Fruit fly (Drosophila melanogaster) whole organism, embryonic: ENCODE data around the gene CG43085.
A peak's percentile ranks its signal among the peaks of the same experiment; 100 is the strongest.

Experiments used
- Atf3 ChIP-seq: fragments of 200-800 bp; sonication (Bioruptor generic); optimal IDR thresholded peaks from 3 replicates; lab custom pipeline; 2016; ENCODE audit warnings: missing biosample characterization, missing genetic modification characterization
- CG10274 ChIP-seq: fragments of 200-800 bp; sonication (Bioruptor generic); optimal IDR thresholded peaks from 3 replicates; lab custom pipeline; 2017; ENCODE audit warnings: missing biosample characterization, mild to moderate bottlenecking, missing genetic modification characterization
- CG10565 ChIP-seq: fragments of 200-800 bp; sonication (Bioruptor generic); optimal IDR thresholded peaks from 3 replicates; lab custom pipeline; 2016; ENCODE audit warnings: missing biosample characterization, mild to moderate bottlenecking, missing genetic modification characterization
- CG11093 ChIP-seq: fragments of 200-800 bp; sonication (Bioruptor generic); IDR thresholded peaks from 3 replicates; pipeline ENCODE4 v1.3.6; 2022; ENCODE audit warnings: missing biosample characterization, missing genetic modification characterization
- CG11247 ChIP-seq: fragments of 200-800 bp; sonication (Bioruptor generic); IDR thresholded peaks from 2 replicates; pipeline ENCODE4 v1.3.6; 2022; ENCODE audit warnings: missing biosample characterization, missing genetic modification characterization
- CG12104 ChIP-seq: fragments of 200-800 bp; sonication (Bioruptor generic); optimal IDR thresholded peaks from 3 replicates; lab custom pipeline; 2016; ENCODE audit warnings: missing biosample characterization, missing genetic modification characterization
- CG13424 ChIP-seq: fragments of 200-800 bp; sonication (Bioruptor generic); optimal IDR thresholded peaks from 2 replicates; lab custom pipeline; 2019; ENCODE audit warnings: missing biosample characterization, mild to moderate bottlenecking, missing genetic modification characterization, moderate library complexity
- CG1529 ChIP-seq: fragments of 200-800 bp; sonication (Bioruptor generic); optimal IDR thresholded peaks from 3 replicates; lab custom pipeline; 2018; ENCODE audit warnings: missing biosample characterization, missing genetic modification characterization
- CG15479 ChIP-seq: fragments of 200-800 bp; sonication (Bioruptor generic); optimal IDR thresholded peaks from 3 replicates; lab custom pipeline; 2019; ENCODE audit warnings: missing biosample characterization, mild to moderate bottlenecking, missing genetic modification characterization, moderate library complexity
- CG17568 ChIP-seq: fragments of 200-800 bp; sonication (Bioruptor generic); optimal IDR thresholded peaks from 2 replicates; lab custom pipeline; 2018; ENCODE audit warnings: missing biosample characterization, mild to moderate bottlenecking, missing genetic modification characterization, moderate library complexity
- CG31441 ChIP-seq: fragments of 200-800 bp; sonication (Bioruptor generic); IDR thresholded peaks from 2 replicates; pipeline ENCODE4 v1.3.6; 2022; ENCODE audit warnings: missing biosample characterization, missing genetic modification characterization
- CG34422 ChIP-seq: fragments of 200-800 bp; sonication (Bioruptor generic); IDR thresholded peaks from 3 replicates; pipeline ENCODE4 v1.3.6; 2022; ENCODE audit warnings: missing biosample characterization, missing genetic modification characterization
- CG4404 ChIP-seq: fragments of 200-800 bp; sonication (Bioruptor generic); IDR thresholded peaks from 2 replicates; pipeline ENCODE4 v1.3.6; 2022; ENCODE audit warnings: missing biosample characterization, missing genetic modification characterization
- CG5180 ChIP-seq: fragments of 200-800 bp; sonication (Bioruptor generic); optimal IDR thresholded peaks from 3 replicates; lab custom pipeline; 2017; ENCODE audit warnings: missing biosample characterization, missing genetic modification characterization, mild to moderate bottlenecking, moderate library complexity, missing genetic modification reagents
- CG6654 ChIP-seq: fragments of 200-800 bp; sonication (Bioruptor generic); optimal IDR thresholded peaks from 2 replicates; lab custom pipeline; 2017; ENCODE audit warnings: missing biosample characterization, mild to moderate bottlenecking, missing genetic modification characterization
- CG6683 ChIP-seq: fragments of 200-800 bp; sonication (Bioruptor generic); optimal IDR thresholded peaks from 2 replicates; lab custom pipeline; 2017; ENCODE audit warnings: missing biosample characterization, mild to moderate bottlenecking, missing genetic modification characterization, missing genetic modification reagents
- CG9215 ChIP-seq: fragments of 200-800 bp; sonication (Bioruptor generic); IDR thresholded peaks from 2 replicates; pipeline ENCODE4 v1.3.6; 2022; ENCODE audit warnings: missing biosample characterization, missing genetic modification characterization
- CG9817 ChIP-seq: fragments of 200-800 bp; sonication (Bioruptor generic); optimal IDR thresholded peaks from 2 replicates; lab custom pipeline; 2018; ENCODE audit warnings: missing biosample characterization, mild to moderate bottlenecking, missing genetic modification characterization, moderate library complexity
- CkIIα-i1 ChIP-seq: fragments of 200-800 bp; sonication (Bioruptor generic); IDR thresholded peaks from 2 replicates; pipeline ENCODE4 v1.3.6; 2022; ENCODE audit warnings: missing biosample characterization, missing genetic modification characterization
- D19B ChIP-seq: fragments of 200-800 bp; sonication (Bioruptor generic); optimal IDR thresholded peaks from 2 replicates; lab custom pipeline; 2017; ENCODE audit warnings: missing biosample characterization, mild to moderate bottlenecking, missing genetic modification characterization
- Dek ChIP-seq: fragments of 200-800 bp; sonication (Bioruptor generic); optimal IDR thresholded peaks from 3 replicates; lab custom pipeline; 2019; ENCODE audit warnings: missing biosample characterization, mild to moderate bottlenecking, missing genetic modification characterization, moderate library complexity
- Dll ChIP-seq: fragments of 200-800 bp; sonication (Bioruptor generic); IDR thresholded peaks from 4 replicates; pipeline ENCODE4 v1.3.6; 2022; ENCODE audit warnings: missing biosample characterization, missing genetic modification characterization; ENCODE audit not compliant: partially characterized antibody
- NC2α ChIP-seq: fragments of 200-800 bp; sonication (Bioruptor generic); optimal IDR thresholded peaks from 2 replicates; lab custom pipeline; 2016; ENCODE audit warnings: missing biosample characterization, missing genetic modification characterization
- NFAT ChIP-seq: fragments of 200-800 bp; sonication (Bioruptor generic); IDR thresholded peaks from 2 replicates; pipeline ENCODE4 v1.3.6; 2022; ENCODE audit warnings: missing biosample characterization, missing genetic modification characterization
- NK7.1 ChIP-seq: fragments of 200-800 bp; sonication (Bioruptor generic); optimal IDR thresholded peaks from 3 replicates; lab custom pipeline; 2016; ENCODE audit warnings: missing biosample characterization, missing genetic modification characterization
- Optix ChIP-seq: fragments of 200-800 bp; sonication (Bioruptor generic); IDR thresholded peaks from 3 replicates; pipeline ENCODE4 v1.3.6; 2022; ENCODE audit warnings: missing biosample characterization, missing genetic modification characterization
- Sox100B ChIP-seq: fragments of 200-800 bp; sonication (Bioruptor generic); optimal IDR thresholded peaks from 3 replicates; lab custom pipeline; 2018; ENCODE audit warnings: missing biosample characterization, mild to moderate bottlenecking, missing genetic modification characterization
- Tbp ChIP-seq: fragments of >200 bp; optimal IDR thresholded peaks from 2 replicates; lab custom pipeline; 2018; ENCODE audit warnings: missing biosample characterization, missing genetic modification characterization
- abd-A ChIP-seq: fragments of 200-800 bp; sonication (Bioruptor generic); optimal IDR thresholded peaks from 3 replicates; lab custom pipeline; 2019; ENCODE audit warnings: missing biosample characterization, mild to moderate bottlenecking, missing genetic modification characterization, moderate library complexity
- amos ChIP-seq: fragments of 200-800 bp; sonication (Bioruptor generic); IDR thresholded peaks from 2 replicates; pipeline ENCODE4 v1.3.6; 2022; ENCODE audit warnings: missing biosample characterization, missing genetic modification characterization; ENCODE audit not compliant: partially characterized antibody
- ara ChIP-seq: fragments of 200-800 bp; sonication (Bioruptor generic); IDR thresholded peaks from 2 replicates; pipeline ENCODE4 v1.3.6; 2022; ENCODE audit warnings: missing biosample characterization, missing genetic modification characterization
- bab2 ChIP-seq: fragments of 200-800 bp; sonication (Bioruptor generic); optimal IDR thresholded peaks from 2 replicates; lab custom pipeline; 2016; ENCODE audit warnings: missing biosample characterization, missing genetic modification characterization
- caup ChIP-seq: fragments of 200-800 bp; sonication (Bioruptor generic); optimal IDR thresholded peaks from 3 replicates; lab custom pipeline; 2017; ENCODE audit warnings: missing biosample characterization, mild to moderate bottlenecking, missing genetic modification characterization, moderate library complexity; ENCODE audit not compliant: severe bottlenecking
- chm ChIP-seq: fragments of 200-800 bp; sonication (Bioruptor generic); IDR thresholded peaks from 2 replicates; pipeline ENCODE4 v1.3.6; 2022; ENCODE audit warnings: missing biosample characterization, missing genetic modification characterization
- croc ChIP-seq: fragments of 200-800 bp; sonication (Bioruptor generic); conservative IDR thresholded peaks from 3 replicates; pipeline ENCODE4 v1.3.6; 2022; ENCODE audit warnings: missing biosample characterization, missing genetic modification characterization
- dati ChIP-seq: fragments of 200-800 bp; sonication (Bioruptor generic); IDR thresholded peaks from 2 replicates; pipeline ENCODE4 v1.3.6; 2022; ENCODE audit warnings: missing biosample characterization, missing genetic modification characterization
- dm ChIP-seq: fragments of 200-800 bp; sonication (Bioruptor generic); optimal IDR thresholded peaks from 3 replicates; lab custom pipeline; 2016; ENCODE audit warnings: missing biosample characterization, missing genetic modification characterization
- emc ChIP-seq: fragments of 200-800 bp; sonication (Bioruptor generic); optimal IDR thresholded peaks from 2 replicates; lab custom pipeline; 2016; ENCODE audit warnings: missing biosample characterization, missing genetic modification characterization
- fru ChIP-seq: fragments of >200 bp; optimal IDR thresholded peaks from 2 replicates; lab custom pipeline; 2017
- insv ChIP-seq, 2 experiments: fragments of 200-800 bp; sonication (Bioruptor generic); optimal IDR thresholded peaks; 3 replicates each; lab custom pipeline; 2016 to 2018; ENCODE audit warnings: missing biosample characterization in 2 of 2, missing genetic modification characterization in 2 of 2
- jigr1 ChIP-seq: fragments of 200-800 bp; sonication (Bioruptor generic); IDR thresholded peaks from 3 replicates; pipeline ENCODE4 v1.3.6; 2022; ENCODE audit warnings: missing biosample characterization, missing genetic modification characterization
- kah ChIP-seq: fragments of 200-800 bp; sonication (Bioruptor generic); optimal IDR thresholded peaks from 2 replicates; lab custom pipeline; 2018; ENCODE audit warnings: missing biosample characterization, mild to moderate bottlenecking, missing genetic modification characterization
- lov ChIP-seq, 2 experiments: fragments of 200-800 bp in 1 of 2; fragments of >200 bp in 1 of 2; sonication (Bioruptor generic) in 1 of 2; IDR thresholded peaks in 1 of 2; optimal IDR thresholded peaks in 1 of 2; 2 replicates in 1 of 2; 3 replicates in 1 of 2; pipeline versions ENCODE4 v1.3.6 to Lab custom; 2017 to 2022; ENCODE audit warnings: missing biosample characterization in 1 of 2, missing genetic modification characterization in 1 of 2
- nom ChIP-seq: fragments of 200-800 bp; sonication (Bioruptor generic); optimal IDR thresholded peaks from 2 replicates; lab custom pipeline; 2017; ENCODE audit warnings: missing biosample characterization, missing genetic modification characterization, mild to moderate bottlenecking, moderate library complexity, missing genetic modification reagents
- pzg ChIP-seq: fragments of 200-800 bp; sonication (Bioruptor generic); optimal IDR thresholded peaks from 3 replicates; lab custom pipeline; 2018; ENCODE audit warnings: missing biosample characterization, mild to moderate bottlenecking, missing genetic modification characterization, moderate library complexity
- sna ChIP-seq: fragments of 200-800 bp; sonication (Bioruptor generic); IDR thresholded peaks from 2 replicates; pipeline ENCODE4 v1.3.6; 2022; ENCODE audit warnings: missing biosample characterization, missing genetic modification characterization; ENCODE audit not compliant: partially characterized antibody
- sqz ChIP-seq: fragments of 200-800 bp; sonication (Bioruptor generic); optimal IDR thresholded peaks from 3 replicates; lab custom pipeline; 2018; ENCODE audit warnings: missing biosample characterization, mild to moderate bottlenecking, missing genetic modification characterization
- sr ChIP-seq: fragments of 200-800 bp; sonication (Bioruptor generic); IDR thresholded peaks from 3 replicates; pipeline ENCODE4 v1.3.6; 2022; ENCODE audit warnings: missing biosample characterization, missing genetic modification characterization
- trh ChIP-seq: fragments of 200-800 bp; sonication (Bioruptor generic); optimal IDR thresholded peaks from 2 replicates; lab custom pipeline; 2016; ENCODE audit warnings: missing biosample characterization, missing genetic modification characterization

Gene CG43085

DNA sequence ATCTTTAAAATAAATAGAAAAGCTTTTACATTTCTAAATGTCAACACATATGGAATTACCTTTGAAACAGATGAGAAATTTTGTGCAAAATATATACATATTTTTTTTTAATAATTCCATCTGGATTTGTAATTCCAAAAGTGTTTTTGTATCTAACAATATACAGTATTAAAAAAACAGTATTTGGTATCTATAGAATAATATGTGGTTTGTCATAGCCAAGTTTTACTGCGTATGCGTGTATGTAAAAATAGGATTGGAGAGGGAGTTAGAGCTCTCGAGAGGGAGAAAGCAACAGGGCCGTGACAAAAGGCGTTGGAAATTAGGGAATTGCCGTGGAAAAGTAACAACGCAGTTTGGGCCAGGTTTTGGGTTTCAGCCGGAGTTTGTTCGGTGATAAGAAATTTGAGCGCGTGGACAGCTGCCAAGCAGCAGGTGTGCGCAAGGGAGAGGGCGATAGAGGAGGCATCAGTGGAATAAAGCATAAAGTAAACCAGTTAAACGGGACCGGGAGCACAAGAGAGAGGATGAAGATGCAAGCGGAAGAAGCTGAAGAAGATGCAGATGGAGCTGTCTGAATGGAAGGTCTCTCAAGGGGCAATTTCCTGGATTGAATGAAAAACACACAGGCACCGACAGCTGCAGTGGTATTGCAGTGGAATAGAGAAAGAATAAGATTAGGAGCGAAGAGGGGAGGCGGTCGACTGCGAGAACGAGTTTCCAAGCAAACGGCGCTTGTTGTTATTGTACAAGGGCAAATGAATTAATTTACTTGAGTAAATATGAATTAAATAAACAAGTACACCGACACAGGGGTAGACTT is 6.6 kb upstream of the CG43085 start (continued):
- TF ChIP-seq CG5180 (peak; percentile 64), emc (GFP tag; lab: Kevin White, UChicago) (no peak), D19B (GFP tag; lab: Kevin White, UChicago) (no peak), CG13424 (tag; lab: Kevin White, UChicago) (peak; percentile 14), abd-A (tag; lab: Kevin White, UChicago) (peak; percentile 25), Atf3 (no peak), lov (optimal IDR thresholded peaks at IDR 0.05; lab: Kevin White, UChicago) (no peak), lov (GFP tag; IDR thresholded peaks at IDR 0.05; lab: Robert Waterston, UW) (peak; percentile 86), Sox100B (GFP tag; lab: Kevin White, UChicago) (peak; percentile 67), jigr1 (GFP tag; lab: Robert Waterston, UW) (no peak), CG11247 (peak; percentile 80), sqz (GFP tag; lab: Kevin White, UChicago) (no peak), caup (peak; percentile 71), dm (GFP tag; lab: Kevin White, UChicago) (no peak), dati (GFP tag; lab: Robert Waterston, UW) (no peak), CG17568 (GFP tag; lab: Kevin White, UChicago) (peak; percentile 66), Tbp (GFP tag; lab: Kevin White, UChicago) (no peak), CkIIα-i1 (GFP tag; lab: Robert Waterston, UW) (no peak; the same call in 1 of the 2 replicates), kah (GFP tag; lab: Kevin White, UChicago) (no peak), bab2 (GFP tag; lab: Kevin White, UChicago) (no peak), Optix (no peak), NK7.1 (GFP tag; lab: Kevin White, UChicago) (peak; percentile 44), CG31441 (GFP tag; lab: Robert Waterston, UW) (no peak), CG11093 (GFP tag; lab: Robert Waterston, UW) (peak; percentile 68; the same call in 1 of the 3 replicates), pzg (no peak), CG10274 (GFP tag; lab: Kevin White, UChicago) (peak; percentile 10), Dek (no peak), CG6654 (GFP tag; lab: Kevin White, UChicago) (peak; percentile 14), croc (GFP tag; lab: Robert Waterston, UW) (no peak), trh (GFP tag; lab: Kevin White, UChicago) (no peak), CG12104 (GFP tag; lab: Kevin White, UChicago) (peak; percentile 47), CG10565 (peak; percentile 1), nom (GFP tag; lab: Kevin White, UChicago) (peak; percentile 38), CG9215 (GFP tag; lab: Robert Waterston, UW) (peak; percentile 30; the same call in 1 of the 2 replicates), NFAT (GFP tag; lab: Robert Waterston, UW) (peak; percentile 77; the same call in 1 of the 2 replicates), chm (GFP tag; lab: Robert Waterston, UW) (no peak), amos (no peak), fru (lab: Kevin White, UChicago) (no peak), CG1529 (GFP tag; lab: Kevin White, UChicago) (peak; percentile 63), CG34422 (GFP tag; lab: Robert Waterston, UW) (peak; percentile 23; the same call in 1 of the 3 replicates), ara (GFP tag; lab: Robert Waterston, UW) (peak; percentile 86), insv (GFP tag; optimal IDR thresholded peaks at IDR 0.05; lab: Kevin White, UChicago) (no peak), CG9817 (no peak), CG15479 (GFP tag; lab: Kevin White, UChicago) (peak; percentile 3), CG4404 (GFP tag; lab: Robert Waterston, UW) (no peak), sr (GFP tag; lab: Robert Waterston, UW) (peak; percentile 69; the same call in 2 of the 3 replicates), Dll (GFP tag; lab: Robert Waterston, UW) (no peak), sna (no peak), NC2α (GFP tag; lab: Kevin White, UChicago) (no peak), CG6683 (GFP tag; lab: Kevin White, UChicago) (peak; percentile 62)
